Worm (Caenorhabditis elegans): ENCODE data around the gene cct-6.

- TF ChIP-seq flt-1 (GFP tag; IDR thresholded peaks at IDR 0.05) (no peak), cog-1 (tag; optimal IDR thresholded peaks at IDR 0.05) (no peak)
These were observed 41.4 kb downstream of the cct-6 start for ce11 chrIII:5814098-5814497.
